Worm (Caenorhabditis elegans) whole organism, young adult: ENCODE results near the gene C29F9.8.
A peak's percentile ranks its signal among the peaks of the same experiment; 100 is the strongest.
"Not testable (repeated sequence)": the region's sequence is repeated elsewhere in the genome, so short reads cannot be mapped to it uniquely, and the experiment has no call there.

ENCODE experiments used
- B0019.2 ChIP-seq: fragments of 200-800 bp; sonication (Bioruptor generic); conservative IDR thresholded peaks from 2 replicates; pipeline ENCODE4 v1.3.6; 2022; ENCODE audit warnings: missing genetic modification reagents, missing genetic modification characterization, missing compliant biosample characterization
- F22D6.2 ChIP-seq: sonication (generic microtip); optimal IDR thresholded peaks from 2 replicates; lab custom pipeline; 2016; ENCODE audit warnings: mild to moderate bottlenecking, missing genetic modification characterization, missing compliant biosample characterization
- F23B12.7 ChIP-seq: sonication (generic microtip); optimal IDR thresholded peaks from 2 replicates; lab custom pipeline; 2017; ENCODE audit warnings: missing genetic modification characterization, mild to moderate bottlenecking, missing compliant biosample characterization, antibody characterized with exemption, moderate library complexity; ENCODE audit not compliant: insufficient read depth
- F55B11.4 ChIP-seq: sonication (generic microtip); optimal IDR thresholded peaks from 2 replicates; lab custom pipeline; 2016; ENCODE audit warnings: missing compliant biosample characterization, missing genetic modification characterization, borderline replicate concordance; ENCODE audit not compliant: insufficient read depth
- K11D2.4 ChIP-seq: fragments of 200-800 bp; sonication (Bioruptor generic); IDR thresholded peaks from 2 replicates; pipeline ENCODE4 v1.3.6; 2022; ENCODE audit warnings: missing genetic modification reagents, missing genetic modification characterization, missing compliant biosample characterization
- K12H6.12 ChIP-seq: fragments of 200-800 bp; sonication (Bioruptor generic); optimal IDR thresholded peaks from 2 replicates; lab custom pipeline; 2018; ENCODE audit warnings: mild to moderate bottlenecking, missing genetic modification characterization, missing compliant biosample characterization
- Y56A3A.18 ChIP-seq: fragments of 200-800 bp; sonication (Bioruptor generic); IDR thresholded peaks from 2 replicates; pipeline ENCODE4 v1.3.6; 2022; ENCODE audit warnings: missing genetic modification reagents, missing genetic modification characterization, missing compliant biosample characterization
- Y67H2A.10 ChIP-seq: fragments of 200-800 bp; sonication (Bioruptor generic); conservative IDR thresholded peaks from 2 replicates; pipeline ENCODE4 v1.3.6; 2022; ENCODE audit warnings: missing genetic modification reagents, missing genetic modification characterization, missing compliant biosample characterization
- ZK185.1 ChIP-seq: sonication (generic microtip); optimal IDR thresholded peaks from 2 replicates; lab custom pipeline; 2016; ENCODE audit warnings: mild to moderate bottlenecking, missing genetic modification characterization, missing compliant biosample characterization; ENCODE audit not compliant: poor library complexity, severe bottlenecking
- bed-1 ChIP-seq: fragments of 200-800 bp; sonication (Bioruptor generic); IDR thresholded peaks from 2 replicates; pipeline ENCODE4 v1.3.6; 2022; ENCODE audit warnings: missing genetic modification reagents, missing genetic modification characterization, missing compliant biosample characterization
- cebp-1 ChIP-seq, 2 experiments: fragments of 200-800 bp in 1 of 2; sonication (Bioruptor generic) in 1 of 2; sonication (generic microtip) in 1 of 2; IDR thresholded peaks in 1 of 2; optimal IDR thresholded peaks in 1 of 2; 2 replicates each; pipeline versions ENCODE4 v1.3.6 to Lab custom; 2017 to 2022; ENCODE audit warnings: missing compliant biosample characterization in 2 of 2, missing genetic modification characterization in 2 of 2, mild to moderate bottlenecking in 1 of 2, missing genetic modification reagents in 1 of 2, moderate library complexity in 1 of 2
- cebp-2 ChIP-seq: fragments of 200-800 bp; sonication (Bioruptor generic); IDR thresholded peaks from 2 replicates; pipeline ENCODE4 v1.3.6; 2022; ENCODE audit warnings: missing genetic modification characterization, missing compliant biosample characterization
- ceh-100 ChIP-seq: fragments of 200-800 bp; sonication (Bioruptor generic); IDR thresholded peaks from 2 replicates; pipeline ENCODE4 v1.3.6; 2022; ENCODE audit warnings: missing genetic modification reagents, missing genetic modification characterization, missing compliant biosample characterization
- ceh-27 ChIP-seq: fragments of 200-800 bp; sonication (Bioruptor generic); optimal IDR thresholded peaks from 2 replicates; lab custom pipeline; 2018; ENCODE audit warnings: mild to moderate bottlenecking, missing genetic modification characterization, moderate library complexity, missing compliant biosample characterization
- ceh-79 ChIP-seq: sonication (generic microtip); optimal IDR thresholded peaks from 2 replicates; lab custom pipeline; 2017; ENCODE audit warnings: mild to moderate bottlenecking, missing genetic modification characterization, missing compliant biosample characterization
- dox-1 ChIP-seq: fragments of 200-800 bp; sonication (Bioruptor generic); IDR thresholded peaks from 2 replicates; pipeline ENCODE4 v1.3.6; 2022; ENCODE audit warnings: missing genetic modification reagents, missing genetic modification characterization, missing compliant biosample characterization
- dpl-1 ChIP-seq: fragments of 150-350 bp; optimal IDR thresholded peaks from 2 replicates; lab custom pipeline; 2014; ENCODE audit warnings: missing biosample characterization, missing genetic modification reagents, missing genetic modification characterization
- egl-18 ChIP-seq: fragments of 200-800 bp; sonication (Bioruptor generic); IDR thresholded peaks from 2 replicates; pipeline ENCODE4 v1.3.6; 2022; ENCODE audit warnings: missing genetic modification reagents, missing genetic modification characterization, missing compliant biosample characterization
- ekl-4 ChIP-seq: fragments of 200-800 bp; sonication (Bioruptor generic); IDR thresholded peaks from 2 replicates; pipeline ENCODE4 v1.3.6; 2022; ENCODE audit warnings: missing genetic modification reagents, missing genetic modification characterization, missing compliant biosample characterization
- fkh-3 ChIP-seq: sonication (generic microtip); optimal IDR thresholded peaks from 2 replicates; lab custom pipeline; 2016; ENCODE audit warnings: mild to moderate bottlenecking, missing genetic modification characterization, missing compliant biosample characterization
- him-1 ChIP-seq: sonication (generic microtip); optimal IDR thresholded peaks from 2 replicates; lab custom pipeline; 2016; ENCODE audit warnings: missing genotype, missing genetic modification reagents, missing genetic modification characterization, missing compliant biosample characterization
- hmg-1.2 ChIP-seq: fragments of 200-800 bp; sonication (Bioruptor generic); IDR thresholded peaks from 2 replicates; pipeline ENCODE4 v1.3.6; 2022; ENCODE audit warnings: missing genetic modification reagents, missing genetic modification characterization, missing compliant biosample characterization
- hmg-20 ChIP-seq: fragments of 200-800 bp; sonication (Bioruptor generic); IDR thresholded peaks from 2 replicates; pipeline ENCODE4 v1.3.6; 2022; ENCODE audit warnings: missing genetic modification reagents, missing genetic modification characterization, missing compliant biosample characterization
- let-526 ChIP-seq: fragments of 200-800 bp; sonication (Bioruptor generic); IDR thresholded peaks from 2 replicates; pipeline ENCODE4 v1.3.6; 2022; ENCODE audit warnings: missing genetic modification reagents, missing genetic modification characterization, missing compliant biosample characterization
- lin-26 ChIP-seq: fragments of 200-800 bp; sonication (Bioruptor generic); IDR thresholded peaks from 2 replicates; pipeline ENCODE4 v1.3.6; 2022; ENCODE audit warnings: missing genetic modification reagents, missing genetic modification characterization, missing compliant biosample characterization
- lin-40 ChIP-seq: sonication (generic microtip); optimal IDR thresholded peaks from 2 replicates; lab custom pipeline; 2016; ENCODE audit warnings: missing genetic modification characterization, mild to moderate bottlenecking, missing compliant biosample characterization, missing genotype, missing genetic modification reagents
- lsl-1 ChIP-seq: fragments of 200-800 bp; sonication (Bioruptor generic); optimal IDR thresholded peaks from 2 replicates; lab custom pipeline; 2018; ENCODE audit warnings: mild to moderate bottlenecking, missing genetic modification characterization, moderate library complexity, missing compliant biosample characterization
- mxl-1 ChIP-seq: sonication (generic microtip); optimal IDR thresholded peaks from 2 replicates; lab custom pipeline; 2016; ENCODE audit warnings: missing genetic modification characterization, missing compliant biosample characterization
- nhr-179 ChIP-seq: sonication (generic microtip); optimal IDR thresholded peaks from 2 replicates; lab custom pipeline; 2016; ENCODE audit warnings: mild to moderate bottlenecking, missing genetic modification characterization, missing compliant biosample characterization
- nhr-80 ChIP-seq: sonication (generic microtip); optimal IDR thresholded peaks from 2 replicates; lab custom pipeline; 2016; ENCODE audit warnings: missing genetic modification characterization, missing compliant biosample characterization
- nhr-90 ChIP-seq: sonication (generic microtip); optimal IDR thresholded peaks from 2 replicates; lab custom pipeline; 2016; ENCODE audit warnings: missing genotype, mild to moderate bottlenecking, missing genetic modification characterization, missing compliant biosample characterization
- snpc-1.3 ChIP-seq: sonication (generic microtip); optimal IDR thresholded peaks from 2 replicates; lab custom pipeline; 2017; ENCODE audit warnings: missing genetic modification characterization, mild to moderate bottlenecking, missing compliant biosample characterization, antibody characterized with exemption, moderate library complexity, missing genotype, missing genetic modification reagents; ENCODE audit not compliant: insufficient read depth
- snpc-4 ChIP-seq, 5 experiments: fragments of 150-350 bp in 1 of 5; sonication (generic microtip) in 4 of 5; optimal IDR thresholded peaks; 2 replicates each; lab custom pipeline; 2014 to 2018; ENCODE audit warnings: missing genetic modification characterization in 5 of 5, missing biosample characterization in 3 of 5, antibody characterized with exemption in 2 of 5, mild to moderate bottlenecking in 2 of 5, missing compliant biosample characterization in 2 of 5, missing genotype in 2 of 5, moderate library complexity in 2 of 5, missing genetic modification reagents in 1 of 5
- sptf-2 ChIP-seq: fragments of 200-800 bp; sonication (Bioruptor generic); optimal IDR thresholded peaks from 2 replicates; lab custom pipeline; 2018; ENCODE audit warnings: mild to moderate bottlenecking, missing genetic modification characterization, missing compliant biosample characterization
- tbx-9 ChIP-seq: sonication (generic microtip); optimal IDR thresholded peaks from 2 replicates; lab custom pipeline; 2016; ENCODE audit warnings: borderline replicate concordance, missing genetic modification characterization, inconsistent platforms, missing compliant biosample characterization
- unc-130 ChIP-seq: sonication (generic microtip); optimal IDR thresholded peaks from 2 replicates; lab custom pipeline; 2016; ENCODE audit warnings: missing genetic modification reagents, missing genetic modification characterization, missing compliant biosample characterization
- xnd-1 ChIP-seq: sonication (generic microtip); optimal IDR thresholded peaks from 2 replicates; lab custom pipeline; 2016; ENCODE audit warnings: missing genotype, missing genetic modification reagents, missing genetic modification characterization, missing compliant biosample characterization

Gene C29F9.8

DNA sequence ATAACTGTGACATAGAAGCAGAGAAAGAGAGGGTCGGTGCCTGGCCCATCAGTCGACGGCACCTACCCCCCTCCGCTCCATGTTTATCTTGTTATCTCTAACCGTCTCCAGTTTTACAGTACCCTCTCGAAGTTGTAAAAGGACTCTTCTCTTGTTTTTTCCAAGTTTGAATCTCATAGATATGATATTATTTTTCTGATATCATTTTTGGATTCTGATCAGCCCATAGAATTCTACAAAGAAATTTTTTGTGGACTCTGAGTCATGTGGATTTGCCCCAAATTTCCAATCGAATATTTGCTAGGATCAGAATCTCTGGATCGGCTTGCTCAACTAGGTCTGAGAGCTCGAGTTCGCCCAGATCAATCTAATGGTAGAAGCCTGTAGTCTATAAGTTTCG lies 17.7 kb upstream of the C29F9.8 start, which contains the start of gene C29F9.6:
TSS of gene C29F9.6 (plus strand) at position 301 of the 400 bp plus-strand sequence.
- TF ChIP-seq bed-1 (GFP tag; lab: Robert Waterston, UW) (no peak), Y56A3A.18 (no peak), nhr-179 (tag; lab: Kevin White, UChicago) (no peak), B0019.2 (GFP tag; lab: Robert Waterston, UW) (no peak), lsl-1 (GFP tag; lab: Kevin White, UChicago) (no peak), lin-26 (GFP tag; lab: Robert Waterston, UW) (no peak), unc-130 (GFP tag; lab: Kevin White, UChicago) (no peak), K12H6.12 (tag; lab: Kevin White, UChicago) (no peak), ekl-4 (GFP tag; lab: Robert Waterston, UW) (no peak), lin-40 (tag; lab: Kevin White, UChicago) (no peak), ceh-27 (GFP tag; lab: Kevin White, UChicago) (no peak)

ce11 chrIII:98822-99221 lies 1.9 kb upstream of the C29F9.8 start, which contains the start of gene C29F9.9:
C29F9.9 (minus strand) TSS chrIII:98922.
- TF ChIP-seq nhr-90 (tag; lab: Kevin White, UChicago); mxl-1 (tag; lab: Kevin White, UChicago); cebp-2 (GFP tag; lab: Robert Waterston, UW): not testable (repeated sequence)

DNA sequence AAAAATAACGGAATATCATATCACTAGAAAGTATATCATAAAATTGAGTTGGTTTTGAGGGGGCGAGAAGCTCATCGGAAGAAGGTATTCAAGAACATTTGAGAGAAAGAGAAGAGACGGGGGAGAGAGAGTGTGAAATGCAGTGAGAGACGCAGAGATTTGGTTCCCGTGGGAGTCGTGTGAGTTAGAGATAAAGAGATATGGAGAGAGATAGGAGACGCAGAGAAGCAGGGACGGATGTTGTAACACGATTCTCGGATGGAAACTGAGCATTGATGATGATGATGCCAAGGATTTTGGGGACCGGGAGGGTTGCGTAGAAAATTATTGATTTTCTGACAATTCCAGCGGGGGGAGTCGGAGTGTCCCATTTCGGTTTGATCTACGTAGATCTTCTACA lies 722 bp downstream of the C29F9.8 start:
- TF ChIP-seq hmg-1.2: peak; percentile 90
- TF ChIP-seq cebp-1 (GFP tag; IDR thresholded peaks at IDR 0.05; lab: Robert Waterston, UW): no peak
- TF ChIP-seq cebp-1 (tag; optimal IDR thresholded peaks at IDR 0.05; lab: Kevin White, UChicago): peak; percentile 0
- TF ChIP-seq hmg-20 (GFP tag; lab: Robert Waterston, UW): no peak

ce11 chrIII:94759-95330 lies 2.1 kb downstream of the C29F9.8 start, which contains the start of gene pat-4:
pat-4 (minus strand) TSS chrIII:94809.
- TF ChIP-seq snpc-1.3: no peak
- no peak for TF ChIP-seq ceh-100 (GFP tag; lab: Robert Waterston, UW)
- no peak for TF ChIP-seq tbx-9 (tag; lab: Kevin White, UChicago)
- no peak for TF ChIP-seq cebp-1 (GFP tag; IDR thresholded peaks at IDR 0.05; lab: Robert Waterston, UW)
- peak; percentile 42 for TF ChIP-seq cebp-1 (tag; optimal IDR thresholded peaks at IDR 0.05; lab: Kevin White, UChicago)
- peak; percentile 88 for TF ChIP-seq hmg-1.2

DNA sequence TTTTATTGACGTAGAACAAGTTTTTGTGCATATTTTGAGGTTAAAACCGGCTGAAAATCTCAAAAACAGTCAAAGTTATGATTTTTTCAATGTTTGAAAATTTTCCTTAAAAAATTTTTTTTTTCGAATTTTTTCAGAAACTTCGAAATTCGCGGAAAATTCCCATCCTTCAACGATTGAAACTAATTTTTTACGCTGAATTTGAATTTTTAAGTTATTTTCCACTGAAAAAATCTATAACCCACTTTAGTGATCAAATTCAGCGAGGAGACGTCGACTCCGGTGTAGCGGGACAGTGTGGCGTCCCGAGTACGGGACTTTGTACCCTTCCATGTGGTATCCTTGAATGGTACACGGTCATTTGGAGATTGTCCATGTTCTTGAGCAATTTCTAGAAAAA lies 4.7 kb downstream of the C29F9.8 start:
- no peak for TF ChIP-seq F55B11.4 (tag; lab: Kevin White, UChicago)
- no peak for TF ChIP-seq ZK185.1 (tag; lab: Kevin White, UChicago)
- no peak for TF ChIP-seq dpl-1 (GFP tag; lab: Kevin White, UChicago)
- no peak for TF ChIP-seq snpc-4 (GFP tag; optimal IDR thresholded peaks at IDR 0.05; lab: Kevin White, UChicago)
- no peak for TF ChIP-seq snpc-4 (tag; optimal IDR thresholded peaks at IDR 0.05; lab: Kevin White, UChicago)
- no peak for TF ChIP-seq let-526 (GFP tag; lab: Robert Waterston, UW)
- no peak for TF ChIP-seq nhr-80 (tag; lab: Kevin White, UChicago)
- no peak for TF ChIP-seq dox-1 (GFP tag; lab: Robert Waterston, UW)
- no peak for TF ChIP-seq xnd-1 (tag; lab: Kevin White, UChicago)
- TF ChIP-seq cebp-1 (GFP tag; IDR thresholded peaks at IDR 0.05; lab: Robert Waterston, UW): no peak
- no peak for TF ChIP-seq cebp-1 (tag; optimal IDR thresholded peaks at IDR 0.05; lab: Kevin White, UChicago)
- TF ChIP-seq K11D2.4: no peak
- no peak for TF ChIP-seq him-1
- TF ChIP-seq egl-18 (GFP tag; lab: Robert Waterston, UW): no peak
- no peak for TF ChIP-seq ceh-79
- TF ChIP-seq Y67H2A.10: no peak
- TF ChIP-seq fkh-3: no peak
- TF ChIP-seq F23B12.7: no peak
- TF ChIP-seq F22D6.2 (tag; lab: Kevin White, UChicago): no peak
- no peak for TF ChIP-seq bed-1 (GFP tag; lab: Robert Waterston, UW)
- no peak for TF ChIP-seq sptf-2 (GFP tag; lab: Kevin White, UChicago)
- TF ChIP-seq snpc-1.3: no peak
